Fruit fly (Drosophila melanogaster): ENCODE data around the gene CG3708.

CG3708 gene

DNA sequence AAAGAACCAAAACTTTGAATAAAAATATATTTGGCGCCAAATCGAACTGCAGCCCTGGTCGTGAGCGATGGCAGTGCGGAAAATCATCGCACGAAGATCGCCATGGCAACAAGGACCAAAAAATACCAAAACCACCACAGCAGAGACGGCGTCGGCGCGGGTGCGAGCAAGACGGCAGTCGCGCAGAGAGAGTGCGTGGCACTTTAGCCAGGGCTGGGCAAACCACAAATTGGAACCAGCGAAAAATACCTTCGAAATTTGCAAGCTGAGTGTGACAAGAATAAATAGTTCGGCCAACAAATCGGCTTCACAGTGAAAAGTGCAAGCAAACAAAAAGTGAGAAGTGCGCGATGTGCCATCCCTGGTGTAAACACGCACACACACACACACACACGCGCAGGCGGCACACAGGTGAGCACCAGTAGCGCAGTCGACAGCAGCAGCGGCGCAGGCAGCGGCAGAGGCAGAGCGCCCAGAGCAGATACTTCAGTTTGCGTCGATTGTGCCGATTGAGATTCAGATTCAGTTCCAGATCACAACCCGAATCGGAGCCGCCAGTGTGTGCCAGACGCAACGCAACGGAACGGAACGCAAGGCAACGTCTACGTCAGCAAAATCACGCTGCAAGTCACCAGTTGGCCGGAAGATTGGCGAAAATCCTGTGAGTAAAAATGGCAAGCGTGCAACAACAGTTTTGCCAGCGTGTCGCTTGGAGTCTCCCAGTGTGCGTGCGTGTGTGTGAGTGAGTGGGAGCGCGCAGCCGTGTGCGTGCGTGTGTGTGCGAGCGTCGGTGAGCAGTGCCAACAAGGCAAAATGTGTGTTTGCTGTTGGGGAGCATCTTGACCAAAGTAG, 5.4 kb upstream of the CG3708 start, which contains the start of gene TRAM:
Gene TRAM, plus strand, starts transcription at position 184 of the 852 bp plus-strand sequence.
- peak; percentile 89 for TF ChIP-seq Hr83 (GFP tag; optimal IDR thresholded peaks at IDR 0.05; ENCODE audit: poor library complexity, severe bottlenecking)
- no peak for TF ChIP-seq tai (GFP tag; optimal IDR thresholded peaks at IDR 0.05)
- no peak for TF ChIP-seq Jra (GFP tag; optimal IDR thresholded peaks at IDR 0.05)
- peak; percentile 93 for TF ChIP-seq psq (GFP tag; optimal IDR thresholded peaks at IDR 0.05)
- peak; percentile 98 for TF ChIP-seq Sp1 (GFP tag; optimal IDR thresholded peaks at IDR 0.05)
- TF ChIP-seq br (GFP tag; optimal IDR thresholded peaks at IDR 0.05): peak; percentile 98
- no peak for TF ChIP-seq dl (GFP tag; optimal IDR thresholded peaks at IDR 0.05; ENCODE audit: insufficient read depth in 1 of 2, partially characterized antibody in 2 of 2)
- no peak for TF ChIP-seq CrebA (GFP tag; optimal IDR thresholded peaks at IDR 0.05; ENCODE audit: borderline replicate concordance)
- TF ChIP-seq N (GFP tag; optimal IDR thresholded peaks at IDR 0.05): peak; percentile 46
- peak; percentile 98 for TF ChIP-seq h (GFP tag; optimal IDR thresholded peaks at IDR 0.05)
- peak; percentile 75 for TF ChIP-seq GATAd (GFP tag; optimal IDR thresholded peaks at IDR 0.05)
- no peak for TF ChIP-seq usp (GFP tag; optimal IDR thresholded peaks at IDR 0.05)
- peak; percentile 97 for TF ChIP-seq Dfd (GFP tag; optimal IDR thresholded peaks at IDR 0.05)
- no peak for TF ChIP-seq Myc (optimal IDR thresholded peaks at IDR 0.05)
- peak; percentile 59 for TF ChIP-seq Rel (GFP tag; optimal IDR thresholded peaks at IDR 0.05)
- peak; percentile 92 for TF ChIP-seq Rel (tag; optimal IDR thresholded peaks at IDR 0.05)
- peak; percentile 47 for TF ChIP-seq Dif (GFP tag; optimal IDR thresholded peaks at IDR 0.05; ENCODE audit: partially characterized antibody)
- peak; percentile 95 for TF ChIP-seq sv (GFP tag; optimal IDR thresholded peaks at IDR 0.05)
- TF ChIP-seq lola (GFP tag; optimal IDR thresholded peaks at IDR 0.05): no peak
- no peak for TF ChIP-seq sage (GFP tag; optimal IDR thresholded peaks at IDR 0.05)
- peak; percentile 97 for TF ChIP-seq rgr (GFP tag; optimal IDR thresholded peaks at IDR 0.05)
- peak; percentile 84 for TF ChIP-seq CG32264 (GFP tag; optimal IDR thresholded peaks at IDR 0.05)
- no peak for TF ChIP-seq Abd-B (GFP tag; optimal IDR thresholded peaks at IDR 0.05)
- no peak for TF ChIP-seq dsf (GFP tag; optimal IDR thresholded peaks at IDR 0.05; ENCODE audit: borderline replicate concordance)
- TF ChIP-seq Mio (GFP tag; optimal IDR thresholded peaks at IDR 0.05): peak; percentile 75
- TF ChIP-seq dmrt93B (GFP tag; optimal IDR thresholded peaks at IDR 0.05): peak; percentile 98
- TF ChIP-seq jim (GFP tag; optimal IDR thresholded peaks at IDR 0.05): no peak
- peak; percentile 98 for TF ChIP-seq HLH106 (tag; optimal IDR thresholded peaks at IDR 0.05)
- TF ChIP-seq pan (optimal IDR thresholded peaks at IDR 0.05): no peak
- no peak for TF ChIP-seq Hnf4 (GFP tag; optimal IDR thresholded peaks at IDR 0.05)
- peak; percentile 96 for TF ChIP-seq OdsH (GFP tag; optimal IDR thresholded peaks at IDR 0.05)
- peak; percentile 78 to 98 for TF ChIP-seq foxo (GFP tag; optimal IDR thresholded peaks at IDR 0.05)
- TF ChIP-seq woc (GFP tag; optimal IDR thresholded peaks at IDR 0.05): peak; percentile 94
- peak; percentile 98 for TF ChIP-seq fru (GFP tag; optimal IDR thresholded peaks at IDR 0.05)
- TF ChIP-seq ey (GFP tag; optimal IDR thresholded peaks at IDR 0.05): peak; percentile 98
- no peak for TF ChIP-seq Hr78 (GFP tag; optimal IDR thresholded peaks at IDR 0.05)
- TF ChIP-seq brk (GFP tag; optimal IDR thresholded peaks at IDR 0.05): no peak
- TF ChIP-seq CG9705 (GFP tag; optimal IDR thresholded peaks at IDR 0.05): peak; percentile 98
- TF ChIP-seq Vsx2 (GFP tag; optimal IDR thresholded peaks at IDR 0.05; ENCODE audit: partially characterized antibody): no peak

DNA sequence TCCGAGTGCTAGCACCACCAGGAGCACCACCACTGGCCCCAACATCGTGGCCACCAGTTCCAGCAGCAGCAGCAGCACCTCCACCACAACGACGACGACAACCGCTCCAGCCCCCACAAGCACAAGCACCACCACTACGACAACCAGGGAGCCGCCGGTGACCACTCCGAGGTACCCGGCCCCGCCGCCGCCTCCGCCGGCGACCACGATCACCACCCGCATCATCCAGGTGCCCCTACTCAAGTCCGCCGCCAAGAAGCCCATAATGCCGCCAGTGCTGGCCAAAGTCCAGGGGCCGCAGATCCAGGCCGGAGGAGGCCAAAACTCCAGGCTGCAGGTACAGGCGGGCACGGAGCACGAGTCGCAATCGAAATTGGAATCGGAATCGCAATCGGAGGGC, 4.1 kb upstream of the CG3708 start:
- TF ChIP-seq brk (GFP tag; optimal IDR thresholded peaks at IDR 0.05): no peak
- TF ChIP-seq br (GFP tag; optimal IDR thresholded peaks at IDR 0.05): no peak
- peak; percentile 84 for TF ChIP-seq Dfd (GFP tag; optimal IDR thresholded peaks at IDR 0.05)
- TF ChIP-seq Sp1 (GFP tag; optimal IDR thresholded peaks at IDR 0.05): no peak
- no peak for TF ChIP-seq usp (GFP tag; optimal IDR thresholded peaks at IDR 0.05)
- TF ChIP-seq foxo (GFP tag; optimal IDR thresholded peaks at IDR 0.05): no peak
